Fruit fly (Drosophila melanogaster) whole organism, embryonic: ENCODE data around the gene Pfdn2.

Source experiments
- Atf3 ChIP-seq: fragments of 200-800 bp; sonication (Bioruptor generic); optimal IDR thresholded peaks from 3 replicates; lab custom pipeline; 2016; ENCODE audit warnings: missing biosample characterization, missing genetic modification characterization
- Atf6 ChIP-seq: fragments of 200-800 bp; sonication (Bioruptor generic); IDR thresholded peaks from 2 replicates; pipeline ENCODE4 v1.3.6; 2022; ENCODE audit warnings: missing biosample characterization, missing genetic modification characterization
- BtbVII ChIP-seq: fragments of 200-800 bp; sonication (Bioruptor generic); optimal IDR thresholded peaks from 3 replicates; lab custom pipeline; 2017; ENCODE audit warnings: missing biosample characterization, mild to moderate bottlenecking, missing genetic modification characterization
- C15 ChIP-seq: fragments of 200-800 bp; sonication (Bioruptor generic); IDR thresholded peaks from 3 replicates; pipeline ENCODE4 v1.3.6; 2022; ENCODE audit warnings: missing biosample characterization, missing genetic modification characterization
- CG1024 ChIP-seq: fragments of 200-800 bp; sonication (Bioruptor generic); IDR thresholded peaks from 2 replicates; pipeline ENCODE4 v1.3.6; 2022; ENCODE audit warnings: missing biosample characterization, missing genetic modification characterization
- CG10267 ChIP-seq: fragments of 200-800 bp; sonication (Bioruptor generic); optimal IDR thresholded peaks from 2 replicates; lab custom pipeline; 2018; ENCODE audit warnings: missing biosample characterization, mild to moderate bottlenecking, missing genetic modification characterization, moderate library complexity
- CG11560 ChIP-seq: fragments of 200-800 bp; sonication (Bioruptor generic); IDR thresholded peaks from 3 replicates; pipeline ENCODE4 v1.3.6; 2022; ENCODE audit warnings: missing biosample characterization, missing genetic modification characterization
- CG12299 ChIP-seq: fragments of 200-800 bp; sonication (Bioruptor generic); optimal IDR thresholded peaks from 2 replicates; lab custom pipeline; 2018; ENCODE audit warnings: missing biosample characterization, mild to moderate bottlenecking, missing genetic modification characterization
- CG12659 ChIP-seq: fragments of 200-800 bp; sonication (Bioruptor generic); optimal IDR thresholded peaks from 3 replicates; lab custom pipeline; 2017; ENCODE audit warnings: mild to moderate bottlenecking, missing biosample characterization, missing genetic modification reagents, missing genetic modification characterization
- CG13287 ChIP-seq: fragments of 200-800 bp; sonication (Bioruptor generic); IDR thresholded peaks from 2 replicates; pipeline ENCODE4 v1.3.6; 2022; ENCODE audit warnings: missing biosample characterization, missing genetic modification characterization; ENCODE audit not compliant: partially characterized antibody
- CG13624 ChIP-seq: fragments of 200-800 bp; sonication (Bioruptor generic); optimal IDR thresholded peaks from 2 replicates; lab custom pipeline; 2016; ENCODE audit warnings: missing biosample characterization, missing genetic modification characterization
- CG17328 ChIP-seq: fragments of 200-800 bp; sonication (Bioruptor generic); IDR thresholded peaks from 2 replicates; pipeline ENCODE4 v1.3.6; 2022; ENCODE audit warnings: missing biosample characterization, missing genetic modification characterization
- CG2120 ChIP-seq: fragments of 200-800 bp; sonication (Bioruptor generic); optimal IDR thresholded peaks from 3 replicates; lab custom pipeline; 2016; ENCODE audit warnings: missing biosample characterization, missing genetic modification characterization
- CG2875 ChIP-seq: fragments of 200-800 bp; sonication (Bioruptor generic); optimal IDR thresholded peaks from 2 replicates; lab custom pipeline; 2017; ENCODE audit warnings: missing biosample characterization, mild to moderate bottlenecking, missing genetic modification characterization, missing genetic modification reagents
- CG30431 ChIP-seq: fragments of 200-800 bp; sonication (Bioruptor generic); optimal IDR thresholded peaks from 2 replicates; lab custom pipeline; 2017; ENCODE audit warnings: missing biosample characterization, missing genetic modification characterization
- CG3407 ChIP-seq: fragments of 200-800 bp; sonication (Bioruptor generic); optimal IDR thresholded peaks from 2 replicates; lab custom pipeline; 2018; ENCODE audit warnings: missing biosample characterization, mild to moderate bottlenecking, missing genetic modification characterization
- CG42726 ChIP-seq: fragments of 200-800 bp; sonication (Bioruptor generic); IDR thresholded peaks from 2 replicates; pipeline ENCODE4 v1.3.6; 2022; ENCODE audit warnings: missing biosample characterization, missing genetic modification characterization; ENCODE audit not compliant: partially characterized antibody
- CG5180 ChIP-seq: fragments of 200-800 bp; sonication (Bioruptor generic); optimal IDR thresholded peaks from 3 replicates; lab custom pipeline; 2017; ENCODE audit warnings: missing biosample characterization, missing genetic modification characterization, mild to moderate bottlenecking, moderate library complexity, missing genetic modification reagents
- CTCF ChIP-seq: fragments of 200-800 bp; sonication (Bioruptor generic); optimal IDR thresholded peaks from 2 replicates; lab custom pipeline; 2017; ENCODE audit warnings: missing biosample characterization, mild to moderate bottlenecking, missing genetic modification characterization, moderate library complexity
- D ChIP-seq, 2 experiments: fragments of 200-800 bp in 1 of 2; fragments of >200 bp in 1 of 2; sonication (Bioruptor generic) in 1 of 2; optimal IDR thresholded peaks; 2 replicates in 1 of 2; 3 replicates in 1 of 2; lab custom pipeline; 2017; ENCODE audit warnings: mild to moderate bottlenecking in 1 of 2, missing biosample characterization in 1 of 2, missing genetic modification characterization in 1 of 2, missing genetic modification reagents in 1 of 2
- HLH54F ChIP-seq: fragments of 200-800 bp; sonication (Bioruptor generic); optimal IDR thresholded peaks from 3 replicates; lab custom pipeline; 2016; ENCODE audit warnings: missing biosample characterization, missing genetic modification characterization
- HmgD ChIP-seq: fragments of 200-800 bp; sonication (Bioruptor generic); optimal IDR thresholded peaks from 3 replicates; lab custom pipeline; 2016; ENCODE audit warnings: missing biosample characterization, missing genetic modification characterization
- Hr3 ChIP-seq: fragments of 200-800 bp; sonication (Bioruptor generic); optimal IDR thresholded peaks from 3 replicates; lab custom pipeline; 2016; ENCODE audit warnings: missing biosample characterization, missing genetic modification characterization
- Hr78 ChIP-seq, 2 experiments: fragments of 200-800 bp in 1 of 2; fragments of >200 bp in 1 of 2; sonication (Bioruptor generic) in 1 of 2; optimal IDR thresholded peaks; 2 replicates each; lab custom pipeline; 2017 to 2019; ENCODE audit warnings: missing biosample characterization in 2 of 2, missing genetic modification characterization in 2 of 2, mild to moderate bottlenecking in 1 of 2, moderate library complexity in 1 of 2
- Opbp ChIP-seq: fragments of 200-800 bp; sonication (Bioruptor generic); IDR thresholded peaks from 3 replicates; pipeline ENCODE4 v1.3.6; 2022; ENCODE audit warnings: missing biosample characterization, missing genetic modification characterization; ENCODE audit not compliant: partially characterized antibody
- Scr ChIP-seq: fragments of 200-800 bp; sonication (Bioruptor generic); IDR thresholded peaks from 2 replicates; pipeline ENCODE4 v1.3.6; 2022; ENCODE audit warnings: missing biosample characterization, missing genetic modification characterization; ENCODE audit not compliant: partially characterized antibody
- TFAM ChIP-seq: fragments of 200-800 bp; sonication (Bioruptor generic); optimal IDR thresholded peaks from 2 replicates; lab custom pipeline; 2017; ENCODE audit warnings: missing biosample characterization, missing genetic modification characterization, inconsistent platforms
- YL-1 ChIP-seq: fragments of 200-800 bp; sonication (Bioruptor generic); optimal IDR thresholded peaks from 3 replicates; lab custom pipeline; 2017; ENCODE audit warnings: missing biosample characterization, mild to moderate bottlenecking, missing genetic modification characterization
- br ChIP-seq: fragments of >200 bp; optimal IDR thresholded peaks from 2 replicates; lab custom pipeline; 2017
- bsh ChIP-seq, 2 experiments: fragments of 200-800 bp; sonication (Bioruptor generic); optimal IDR thresholded peaks; 2 replicates each; lab custom pipeline; 2017 to 2018; ENCODE audit warnings: mild to moderate bottlenecking in 2 of 2, missing biosample characterization in 2 of 2, missing genetic modification characterization in 2 of 2, moderate library complexity in 1 of 2
- cg ChIP-seq: fragments of 200-800 bp; sonication (Bioruptor generic); optimal IDR thresholded peaks from 3 replicates; lab custom pipeline; 2019; ENCODE audit warnings: missing biosample characterization, mild to moderate bottlenecking, missing genetic modification characterization, moderate library complexity
- en ChIP-seq: fragments of 200-800 bp; sonication (Bioruptor generic); optimal IDR thresholded peaks from 2 replicates; lab custom pipeline; 2016; ENCODE audit warnings: missing biosample characterization, missing genetic modification characterization
- ftz-f1 ChIP-seq: fragments of 200-800 bp; sonication (Bioruptor generic); optimal IDR thresholded peaks from 2 replicates; lab custom pipeline; 2016; ENCODE audit warnings: missing biosample characterization, missing genetic modification characterization
- grn ChIP-seq: fragments of 200-800 bp; sonication (Bioruptor generic); optimal IDR thresholded peaks from 3 replicates; lab custom pipeline; 2017; ENCODE audit warnings: missing biosample characterization, missing genetic modification characterization
- inv ChIP-seq: fragments of 200-800 bp; sonication (Bioruptor generic); IDR thresholded peaks from 2 replicates; pipeline ENCODE4 v1.3.6; 2022; ENCODE audit warnings: missing biosample characterization, missing genetic modification characterization; ENCODE audit not compliant: partially characterized antibody
- knrl ChIP-seq: fragments of 200-800 bp; sonication (Bioruptor generic); IDR thresholded peaks from 3 replicates; pipeline ENCODE4 v1.3.6; 2022; ENCODE audit warnings: missing biosample characterization, missing genetic modification characterization; ENCODE audit not compliant: partially characterized antibody
- lola ChIP-seq, 3 experiments: fragments of >200 bp in 2 of 3; fragments of 200-800 bp in 1 of 3; sonication (Bioruptor generic) in 1 of 3; optimal IDR thresholded peaks; 2 replicates each; lab custom pipeline; 2017 to 2019; ENCODE audit warnings: missing biosample characterization in 3 of 3, missing genetic modification characterization in 3 of 3, mild to moderate bottlenecking in 1 of 3, moderate library complexity in 1 of 3
- mirr ChIP-seq: fragments of 200-800 bp; sonication (Bioruptor generic); optimal IDR thresholded peaks from 3 replicates; lab custom pipeline; 2018; ENCODE audit warnings: missing biosample characterization, mild to moderate bottlenecking, missing genetic modification characterization
- nmo ChIP-seq: fragments of 200-800 bp; sonication (Bioruptor generic); optimal IDR thresholded peaks from 2 replicates; lab custom pipeline; 2018; ENCODE audit warnings: missing biosample characterization, mild to moderate bottlenecking, missing genetic modification characterization, moderate library complexity
- phol ChIP-seq: fragments of 200-800 bp; sonication (Bioruptor generic); optimal IDR thresholded peaks from 3 replicates; lab custom pipeline; 2018; ENCODE audit warnings: missing biosample characterization, mild to moderate bottlenecking, missing genetic modification characterization, moderate library complexity
- schlank ChIP-seq: fragments of 200-800 bp; sonication (Bioruptor generic); optimal IDR thresholded peaks from 2 replicates; lab custom pipeline; 2018; ENCODE audit warnings: missing biosample characterization, mild to moderate bottlenecking, missing genetic modification characterization
- sd ChIP-seq: fragments of 200-800 bp; sonication (Bioruptor generic); optimal IDR thresholded peaks from 3 replicates; lab custom pipeline; 2018; ENCODE audit warnings: missing biosample characterization, mild to moderate bottlenecking, missing genetic modification characterization, moderate library complexity
- sima ChIP-seq: fragments of 200-800 bp; sonication (Bioruptor generic); optimal IDR thresholded peaks from 2 replicates; lab custom pipeline; 2016; ENCODE audit warnings: missing biosample characterization, missing genetic modification characterization
- ssp ChIP-seq: fragments of 200-800 bp; sonication (Bioruptor generic); IDR thresholded peaks from 2 replicates; pipeline ENCODE4 v1.3.6; 2022; ENCODE audit warnings: missing biosample characterization, missing genetic modification characterization
- stc ChIP-seq: fragments of 200-800 bp; sonication (Bioruptor generic); IDR thresholded peaks from 2 replicates; pipeline ENCODE4 v1.3.6; 2022; ENCODE audit warnings: missing biosample characterization, missing genetic modification characterization
- twi ChIP-seq: fragments of 200-800 bp; optimal IDR thresholded peaks from 2 replicates; lab custom pipeline; 2019; ENCODE audit warnings: missing biosample characterization, mild to moderate bottlenecking, missing genetic modification characterization, moderate library complexity
- wdn ChIP-seq: fragments of 200-800 bp; sonication (Bioruptor generic); IDR thresholded peaks from 2 replicates; pipeline ENCODE4 v1.3.6; 2022; ENCODE audit warnings: missing biosample characterization, missing genetic modification characterization

The Pfdn2 gene

DNA sequence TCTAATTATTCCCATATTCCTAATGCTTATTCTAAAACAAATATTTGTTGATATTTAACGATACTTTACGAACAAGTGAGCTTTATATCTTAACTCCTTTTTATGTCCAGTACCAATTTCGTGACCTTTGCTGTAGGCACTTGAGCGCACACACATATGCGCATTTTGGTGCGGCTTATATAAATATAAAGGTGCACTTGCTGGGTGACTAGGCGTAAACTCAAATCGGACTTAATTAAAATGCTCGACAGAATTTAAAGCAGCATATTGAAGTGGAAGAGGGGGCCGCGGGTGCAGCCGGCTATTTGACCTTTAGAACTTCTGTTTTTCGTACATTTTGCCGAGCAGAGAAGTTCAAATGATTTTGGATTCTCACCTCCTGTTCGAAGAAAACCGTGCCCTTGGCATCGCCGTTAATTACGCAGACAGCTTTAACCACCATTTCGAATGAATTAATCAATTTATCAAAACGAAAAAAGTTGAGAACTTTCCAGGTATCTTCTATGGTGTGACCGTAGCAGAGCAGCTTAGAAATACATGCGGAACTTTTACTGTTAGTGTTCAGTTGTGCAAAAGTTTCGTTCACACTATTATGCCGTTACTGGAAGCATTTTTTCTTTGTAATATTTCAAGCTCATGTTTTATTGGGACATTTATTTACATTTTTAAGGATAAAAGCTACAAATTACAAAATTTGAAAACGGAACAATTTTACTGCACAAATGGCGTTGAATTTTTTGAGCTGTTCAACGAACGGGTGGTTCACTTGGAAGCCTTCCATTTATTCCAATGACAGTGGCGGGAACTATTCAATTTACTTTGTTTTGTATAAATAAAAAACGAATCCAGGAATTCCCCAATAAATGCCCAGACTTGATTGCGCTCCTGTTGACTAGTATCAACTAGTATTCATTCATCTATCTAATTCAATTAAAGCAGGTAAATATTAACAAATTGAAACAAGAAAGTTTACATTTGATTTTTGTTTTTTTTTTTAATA lies 39.3 kb upstream of the Pfdn2 start, which contains the start of gene Sod1 (continued):
- TF ChIP-seq CG12299 (tag; lab: Kevin White, UChicago): no peak
- TF ChIP-seq CG42726 (GFP tag; lab: Robert Waterston, UW): no peak
- TF ChIP-seq CG11560 (tag; lab: Robert Waterston, UW): no peak
- TF ChIP-seq C15 (GFP tag; lab: Robert Waterston, UW): no peak
- TF ChIP-seq CG3407 (GFP tag; lab: Kevin White, UChicago): no peak
- peak; percentile 51 for TF ChIP-seq BtbVII (GFP tag; lab: Kevin White, UChicago)
- peak; percentile 10 for TF ChIP-seq CTCF (GFP tag; lab: Kevin White, UChicago)
- peak; percentile 12; the same call in 1 of the 3 replicates for TF ChIP-seq knrl (GFP tag; lab: Robert Waterston, UW)
- peak; percentile 90 for TF ChIP-seq ftz-f1 (GFP tag; lab: Kevin White, UChicago)
- TF ChIP-seq mirr (GFP tag; lab: Kevin White, UChicago): no peak
- TF ChIP-seq cg (GFP tag; lab: Kevin White, UChicago): peak; percentile 30
- TF ChIP-seq CG13624 (GFP tag; lab: Kevin White, UChicago): peak; percentile 2
- TF ChIP-seq stc (GFP tag; lab: Robert Waterston, UW): 0 out of 2 replicates have a peak, but pooled peaks have one; percentile 22
- TF ChIP-seq twi (tag; lab: Kevin White, UChicago): no peak
- peak; percentile 39 for TF ChIP-seq HmgD (GFP tag; lab: Kevin White, UChicago)
- TF ChIP-seq Hr3 (GFP tag; lab: Kevin White, UChicago): no peak
- TF ChIP-seq CG10267 (tag; lab: Kevin White, UChicago): no peak
- TF ChIP-seq D (optimal IDR thresholded peaks at IDR 0.05; lab: Kevin White, UChicago): no peak
- no peak for TF ChIP-seq D (GFP tag; optimal IDR thresholded peaks at IDR 0.05; lab: Kevin White, UChicago)
- TF ChIP-seq CG2120 (GFP tag; lab: Kevin White, UChicago): peak; percentile 6
- TF ChIP-seq Hr78 (GFP tag; optimal IDR thresholded peaks at IDR 0.05; lab: Kevin White, UChicago): peak in 1 of 2 experiments; percentile 97
- TF ChIP-seq en (GFP tag; lab: Kevin White, UChicago): no peak
- TF ChIP-seq sima (GFP tag; lab: Kevin White, UChicago): no peak
- no peak for TF ChIP-seq lola (GFP tag; optimal IDR thresholded peaks at IDR 0.05; lab: Kevin White, UChicago)
- TF ChIP-seq CG1024 (GFP tag; lab: Robert Waterston, UW): no peak
- TF ChIP-seq CG17328: no peak
- no peak for TF ChIP-seq CG5180
- TF ChIP-seq sd (tag; lab: Kevin White, UChicago): peak; percentile 24
- TF ChIP-seq CG30431 (GFP tag; lab: Kevin White, UChicago): no peak
- 0 out of 2 replicates have a peak, but pooled peaks have one; percentile 33 for TF ChIP-seq Scr (GFP tag; lab: Robert Waterston, UW)
- TF ChIP-seq Atf3 (GFP tag; lab: Kevin White, UChicago): no peak
- no peak for TF ChIP-seq inv
- TF ChIP-seq YL-1: peak; percentile 73
- TF ChIP-seq Atf6: 0 out of 2 replicates have a peak, but pooled peaks have one; percentile 8
- TF ChIP-seq CG13287 (GFP tag; lab: Robert Waterston, UW): peak; percentile 38; the same call in 1 of the 2 replicates
- no peak for TF ChIP-seq CG2875
- TF ChIP-seq grn (GFP tag; lab: Kevin White, UChicago): no peak
- no peak for TF ChIP-seq Opbp
- TF ChIP-seq nmo: peak; percentile 31
- no peak for TF ChIP-seq wdn (GFP tag; lab: Robert Waterston, UW)
- TF ChIP-seq bsh (GFP tag; optimal IDR thresholded peaks at IDR 0.05; lab: Kevin White, UChicago): peak; percentile 5 to 80
- no peak for TF ChIP-seq TFAM (GFP tag; lab: Kevin White, UChicago)
- TF ChIP-seq CG12659 (GFP tag; lab: Kevin White, UChicago): peak; percentile 34
- no peak for TF ChIP-seq HLH54F (GFP tag; lab: Kevin White, UChicago)
- TF ChIP-seq ssp (GFP tag; lab: Robert Waterston, UW): peak; percentile 76
- no peak for TF ChIP-seq schlank (tag; lab: Kevin White, UChicago)
- TF ChIP-seq phol (tag; lab: Kevin White, UChicago): peak; percentile 8
- TF ChIP-seq br (lab: Kevin White, UChicago): no peak
